Fruit fly (Drosophila melanogaster) whole organism, embryonic: ENCODE data around the gene CG9855.

Experiments used
- Ada2b ChIP-seq: fragments of 200-800 bp; sonication (Bioruptor generic); IDR thresholded peaks from 2 replicates; pipeline ENCODE4 v1.3.6; 2022; ENCODE audit warnings: missing biosample characterization, missing genetic modification characterization
- CG10565 ChIP-seq: fragments of 200-800 bp; sonication (Bioruptor generic); optimal IDR thresholded peaks from 3 replicates; lab custom pipeline; 2016; ENCODE audit warnings: missing biosample characterization, mild to moderate bottlenecking, missing genetic modification characterization
- CG10654 ChIP-seq: fragments of 200-800 bp; sonication (Bioruptor generic); optimal IDR thresholded peaks from 2 replicates; lab custom pipeline; 2016; ENCODE audit warnings: missing biosample characterization, missing genetic modification characterization
- CG11560 ChIP-seq: fragments of 200-800 bp; sonication (Bioruptor generic); IDR thresholded peaks from 3 replicates; pipeline ENCODE4 v1.3.6; 2022; ENCODE audit warnings: missing biosample characterization, missing genetic modification characterization
- CG12104 ChIP-seq: fragments of 200-800 bp; sonication (Bioruptor generic); optimal IDR thresholded peaks from 3 replicates; lab custom pipeline; 2016; ENCODE audit warnings: missing biosample characterization, missing genetic modification characterization
- CG12391 ChIP-seq: fragments of 200-800 bp; sonication (Bioruptor generic); optimal IDR thresholded peaks from 3 replicates; lab custom pipeline; 2018; ENCODE audit warnings: missing biosample characterization, mild to moderate bottlenecking, missing genetic modification characterization, moderate library complexity
- CG13296 ChIP-seq: fragments of 200-800 bp; sonication (Bioruptor generic); optimal IDR thresholded peaks from 3 replicates; lab custom pipeline; 2018; ENCODE audit warnings: missing biosample characterization, mild to moderate bottlenecking, missing genetic modification characterization
- CG14441 ChIP-seq: fragments of 200-800 bp; sonication (Bioruptor generic); IDR thresholded peaks from 2 replicates; pipeline ENCODE4 v1.3.6; 2022; ENCODE audit warnings: missing biosample characterization, missing genetic modification characterization
- CG14965 ChIP-seq: fragments of 200-800 bp; sonication (Bioruptor generic); optimal IDR thresholded peaks from 2 replicates; lab custom pipeline; 2016; ENCODE audit warnings: missing biosample characterization, missing genetic modification characterization, borderline replicate concordance
- CG16815 ChIP-seq: fragments of 200-800 bp; sonication (Bioruptor generic); optimal IDR thresholded peaks from 3 replicates; lab custom pipeline; 2017; ENCODE audit warnings: missing biosample characterization, mild to moderate bottlenecking, missing genetic modification characterization
- CG2202 ChIP-seq: fragments of 200-800 bp; sonication (Bioruptor generic); optimal IDR thresholded peaks from 2 replicates; lab custom pipeline; 2018; ENCODE audit warnings: missing biosample characterization, mild to moderate bottlenecking, missing genetic modification characterization
- CG2889 ChIP-seq: fragments of 200-800 bp; sonication (Bioruptor generic); IDR thresholded peaks from 3 replicates; pipeline ENCODE4 v1.3.6; 2022; ENCODE audit warnings: missing biosample characterization, missing genetic modification characterization
- CG30020 ChIP-seq: fragments of 200-800 bp; optimal IDR thresholded peaks from 2 replicates; lab custom pipeline; 2019; ENCODE audit warnings: missing biosample characterization, mild to moderate bottlenecking, missing genetic modification characterization, moderate library complexity
- CG32767 ChIP-seq: fragments of 200-800 bp; sonication (Bioruptor generic); IDR thresholded peaks from 2 replicates; pipeline ENCODE4 v1.3.6; 2022; ENCODE audit warnings: missing biosample characterization, missing genetic modification characterization
- CG34224 ChIP-seq: fragments of 200-800 bp; sonication (Bioruptor generic); IDR thresholded peaks from 3 replicates; pipeline ENCODE4 v1.3.6; 2022; ENCODE audit warnings: missing biosample characterization, missing genetic modification characterization; ENCODE audit not compliant: partially characterized antibody
- CG4424 ChIP-seq: fragments of 200-800 bp; sonication (Bioruptor generic); optimal IDR thresholded peaks from 3 replicates; lab custom pipeline; 2016; ENCODE audit warnings: missing biosample characterization, missing genetic modification characterization
- CG6854 ChIP-seq: fragments of 200-800 bp; sonication (Bioruptor generic); optimal IDR thresholded peaks from 3 replicates; lab custom pipeline; 2017; ENCODE audit warnings: missing biosample characterization, mild to moderate bottlenecking, missing genetic modification characterization
- CG7745 ChIP-seq: fragments of 200-800 bp; sonication (Bioruptor generic); optimal IDR thresholded peaks from 2 replicates; lab custom pipeline; 2018; ENCODE audit warnings: missing biosample characterization, mild to moderate bottlenecking, missing genetic modification characterization, moderate library complexity
- CG8281 ChIP-seq: fragments of 200-800 bp; sonication (Bioruptor generic); optimal IDR thresholded peaks from 2 replicates; lab custom pipeline; 2018; ENCODE audit warnings: missing biosample characterization, mild to moderate bottlenecking, missing genetic modification characterization, moderate library complexity
- CG8290 ChIP-seq, 3 experiments: fragments of 200-800 bp; sonication (Bioruptor generic); optimal IDR thresholded peaks; 2 replicates each; lab custom pipeline; 2016 to 2019; ENCODE audit warnings: missing biosample characterization in 3 of 3, missing genetic modification characterization in 3 of 3, mild to moderate bottlenecking in 2 of 3, moderate library complexity in 1 of 3
- CG9932 ChIP-seq: fragments of 200-800 bp; sonication (Bioruptor generic); IDR thresholded peaks from 2 replicates; pipeline ENCODE4 v1.3.6; 2022; ENCODE audit warnings: missing biosample characterization, missing genetic modification characterization
- CkIIα-i1 ChIP-seq: fragments of 200-800 bp; sonication (Bioruptor generic); IDR thresholded peaks from 2 replicates; pipeline ENCODE4 v1.3.6; 2022; ENCODE audit warnings: missing biosample characterization, missing genetic modification characterization
- Deaf1 ChIP-seq: fragments of 200-800 bp; optimal IDR thresholded peaks from 3 replicates; lab custom pipeline; 2019; ENCODE audit warnings: missing biosample characterization, mild to moderate bottlenecking, missing genetic modification characterization, moderate library complexity
- Doc3 ChIP-seq: fragments of 200-800 bp; sonication (Bioruptor generic); IDR thresholded peaks from 3 replicates; pipeline ENCODE4 v1.3.6; 2022; ENCODE audit warnings: missing biosample characterization, missing genetic modification characterization; ENCODE audit not compliant: partially characterized antibody
- Hand ChIP-seq: fragments of 200-800 bp; sonication (Bioruptor generic); optimal IDR thresholded peaks from 2 replicates; lab custom pipeline; 2017; ENCODE audit warnings: mild to moderate bottlenecking, missing biosample characterization, missing genetic modification reagents, missing genetic modification characterization
- Mad ChIP-seq: fragments of 200-800 bp; sonication (Bioruptor generic); optimal IDR thresholded peaks from 2 replicates; lab custom pipeline; 2016; ENCODE audit warnings: missing biosample characterization, missing genetic modification characterization
- Myb ChIP-seq: fragments of 200-800 bp; sonication (Bioruptor generic); optimal IDR thresholded peaks from 2 replicates; lab custom pipeline; 2016; ENCODE audit warnings: missing biosample characterization, missing genetic modification characterization
- Neu2 ChIP-seq: fragments of 200-800 bp; sonication (Bioruptor generic); optimal IDR thresholded peaks from 3 replicates; lab custom pipeline; 2016; ENCODE audit warnings: missing biosample characterization, missing genetic modification characterization, borderline replicate concordance
- Oaz ChIP-seq: fragments of 200-800 bp; sonication (Bioruptor generic); IDR thresholded peaks from 2 replicates; pipeline ENCODE4 v1.3.6; 2022; ENCODE audit warnings: missing biosample characterization, missing genetic modification characterization
- Ptx1 ChIP-seq: fragments of 200-800 bp; sonication (Bioruptor generic); IDR thresholded peaks from 2 replicates; pipeline ENCODE4 v1.3.6; 2022; ENCODE audit warnings: missing biosample characterization, missing genetic modification characterization
- Ravus ChIP-seq: fragments of 200-800 bp; sonication (Bioruptor generic); IDR thresholded peaks from 2 replicates; pipeline ENCODE4 v1.3.6; 2022; ENCODE audit warnings: missing biosample characterization, missing genetic modification characterization
- Vsx1 ChIP-seq: fragments of 200-800 bp; sonication (Bioruptor generic); optimal IDR thresholded peaks from 2 replicates; lab custom pipeline; 2017; ENCODE audit warnings: missing biosample characterization, mild to moderate bottlenecking, missing genetic modification characterization, missing genetic modification reagents
- bbx ChIP-seq: fragments of 200-800 bp; sonication (Bioruptor generic); IDR thresholded peaks from 2 replicates; pipeline ENCODE4 v1.3.6; 2022; ENCODE audit warnings: missing biosample characterization, missing genetic modification characterization; ENCODE audit not compliant: partially characterized antibody
- cad ChIP-seq: fragments of >200 bp; optimal IDR thresholded peaks from 2 replicates; lab custom pipeline; 2017; ENCODE audit warnings: missing biosample characterization, missing genetic modification characterization
- cwo ChIP-seq: fragments of 200-800 bp; sonication (Bioruptor generic); optimal IDR thresholded peaks from 3 replicates; lab custom pipeline; 2017; ENCODE audit warnings: missing biosample characterization, missing genetic modification characterization, mild to moderate bottlenecking, moderate library complexity, missing genetic modification reagents
- eyg ChIP-seq: fragments of 200-800 bp; sonication (Bioruptor generic); optimal IDR thresholded peaks from 3 replicates; lab custom pipeline; 2016; ENCODE audit warnings: missing biosample characterization, missing genetic modification characterization
- hth ChIP-seq: fragments of >200 bp; optimal IDR thresholded peaks from 2 replicates; lab custom pipeline; 2017; ENCODE audit warnings: inconsistent platforms
- ind ChIP-seq: fragments of 200-800 bp; sonication (Bioruptor generic); optimal IDR thresholded peaks from 3 replicates; lab custom pipeline; 2016; ENCODE audit warnings: missing biosample characterization, missing genetic modification characterization
- lbe ChIP-seq: fragments of 200-800 bp; sonication (Bioruptor generic); optimal IDR thresholded peaks from 2 replicates; lab custom pipeline; 2016; ENCODE audit warnings: missing biosample characterization, mild to moderate bottlenecking, missing genetic modification characterization
- mirr ChIP-seq: fragments of 200-800 bp; sonication (Bioruptor generic); optimal IDR thresholded peaks from 3 replicates; lab custom pipeline; 2018; ENCODE audit warnings: missing biosample characterization, mild to moderate bottlenecking, missing genetic modification characterization
- nerfin-1 ChIP-seq: fragments of 200-800 bp; sonication (Bioruptor generic); optimal IDR thresholded peaks from 3 replicates; lab custom pipeline; 2019; ENCODE audit warnings: missing biosample characterization, mild to moderate bottlenecking, missing genetic modification characterization, moderate library complexity
- rib ChIP-seq: fragments of 200-800 bp; sonication (Bioruptor generic); IDR thresholded peaks from 2 replicates; pipeline ENCODE4 v1.3.6; 2022; ENCODE audit warnings: missing biosample characterization, missing genetic modification characterization
- schlank ChIP-seq: fragments of 200-800 bp; sonication (Bioruptor generic); optimal IDR thresholded peaks from 2 replicates; lab custom pipeline; 2018; ENCODE audit warnings: missing biosample characterization, mild to moderate bottlenecking, missing genetic modification characterization
- so ChIP-seq: fragments of 200-800 bp; sonication (Bioruptor generic); IDR thresholded peaks from 3 replicates; pipeline ENCODE4 v1.3.6; 2022; ENCODE audit warnings: missing biosample characterization, missing genetic modification characterization
- stc ChIP-seq: fragments of 200-800 bp; sonication (Bioruptor generic); IDR thresholded peaks from 2 replicates; pipeline ENCODE4 v1.3.6; 2022; ENCODE audit warnings: missing biosample characterization, missing genetic modification characterization
- tin ChIP-seq: fragments of 200-800 bp; sonication (Bioruptor generic); optimal IDR thresholded peaks from 3 replicates; lab custom pipeline; 2016; ENCODE audit warnings: missing biosample characterization, missing genetic modification characterization
- zfh1 ChIP-seq: fragments of 200-800 bp; sonication (Bioruptor generic); IDR thresholded peaks from 3 replicates; pipeline ENCODE4 v1.3.6; 2022; ENCODE audit warnings: missing biosample characterization, missing genetic modification characterization

Gene CG9855

dm6 chr3R:4378363-4379354 lies 19.0 kb downstream of the CG9855 start, which contains the start of gene Sfxn1-3 (continued):
- peak; percentile 74 for TF ChIP-seq CG9932 (GFP tag; lab: Robert Waterston, UW)
- TF ChIP-seq CG6854 (GFP tag; lab: Kevin White, UChicago): peak; percentile 61
- peak; percentile 36 for TF ChIP-seq CG8290 (GFP tag; optimal IDR thresholded peaks at IDR 0.05; lab: Kevin White, UChicago)
- peak in 1 of 2 experiments; percentile 80 for TF ChIP-seq CG8290 (tag; optimal IDR thresholded peaks at IDR 0.05; lab: Kevin White, UChicago)
- no peak for TF ChIP-seq CG14441 (GFP tag; lab: Robert Waterston, UW)
- no peak for TF ChIP-seq lbe
- TF ChIP-seq Neu2 (GFP tag; lab: Kevin White, UChicago): no peak
- no peak for TF ChIP-seq cad (GFP tag; lab: Kevin White, UChicago)
- peak; percentile 58; the same call in 2 of the 3 replicates for TF ChIP-seq so
- TF ChIP-seq CG2202 (tag; lab: Kevin White, UChicago): no peak
- no peak for TF ChIP-seq CG10654 (GFP tag; lab: Kevin White, UChicago)
- TF ChIP-seq zfh1 (GFP tag; lab: Robert Waterston, UW): no peak; the same call in 2 of the 3 replicates
- TF ChIP-seq CG4424 (GFP tag; lab: Kevin White, UChicago): no peak
- no peak for TF ChIP-seq nerfin-1 (tag; lab: Kevin White, UChicago)
- peak; percentile 56; the same call in 2 of the 3 replicates for TF ChIP-seq CG34224 (GFP tag; lab: Robert Waterston, UW)
- TF ChIP-seq Myb (GFP tag; lab: Kevin White, UChicago): peak; percentile 33
- peak; percentile 45; the same call in 1 of the 2 replicates for TF ChIP-seq CG32767 (GFP tag; lab: Robert Waterston, UW)
- no peak for TF ChIP-seq CG30020
- TF ChIP-seq Ravus (GFP tag; lab: Robert Waterston, UW): no peak
- TF ChIP-seq tin (GFP tag; lab: Kevin White, UChicago): peak; percentile 19
- TF ChIP-seq CG12391: peak; percentile 17
- TF ChIP-seq Doc3 (GFP tag; lab: Robert Waterston, UW): peak; percentile 20; the same call in 1 of the 3 replicates
- TF ChIP-seq CG10565 (GFP tag; lab: Kevin White, UChicago): no peak
- peak; percentile 56 for TF ChIP-seq Vsx1 (GFP tag; lab: Kevin White, UChicago)
- no peak for TF ChIP-seq schlank (tag; lab: Kevin White, UChicago)
- peak; percentile 32; the same call in 1 of the 3 replicates for TF ChIP-seq CG2889
- TF ChIP-seq ind (GFP tag; lab: Kevin White, UChicago): peak; percentile 18
- TF ChIP-seq Ptx1: peak; percentile 24; the same call in 1 of the 2 replicates
- TF ChIP-seq CG13296: peak; percentile 60
- TF ChIP-seq CG14965 (GFP tag; lab: Kevin White, UChicago): no peak
- TF ChIP-seq rib (GFP tag; lab: Robert Waterston, UW): 0 out of 2 replicates have a peak, but pooled peaks have one; percentile 51
- TF ChIP-seq Hand (GFP tag; lab: Kevin White, UChicago): peak; percentile 63
- TF ChIP-seq Oaz (GFP tag; lab: Robert Waterston, UW): no peak
- TF ChIP-seq bbx: peak; percentile 65
- TF ChIP-seq CG12104: no peak
- no peak for TF ChIP-seq CG7745 (tag; lab: Kevin White, UChicago)
- peak; percentile 73 for TF ChIP-seq cwo (GFP tag; lab: Kevin White, UChicago)
- no peak for TF ChIP-seq CG11560 (tag; lab: Robert Waterston, UW)
- TF ChIP-seq Ada2b (GFP tag; lab: Robert Waterston, UW): peak; percentile 37; the same call in 1 of the 2 replicates
- TF ChIP-seq CG16815 (GFP tag; lab: Kevin White, UChicago): no peak
- TF ChIP-seq mirr (GFP tag; lab: Kevin White, UChicago): peak; percentile 85
- no peak; the same call in 1 of the 2 replicates for TF ChIP-seq CkIIα-i1 (GFP tag; lab: Robert Waterston, UW)
- peak; percentile 37 for TF ChIP-seq eyg (GFP tag; lab: Kevin White, UChicago)
- TF ChIP-seq CG8281: no peak
- TF ChIP-seq Mad (GFP tag; lab: Kevin White, UChicago): peak; percentile 13
- TF ChIP-seq hth (lab: Kevin White, UChicago): no peak
- peak; percentile 44; the same call in 1 of the 2 replicates for TF ChIP-seq stc
- TF ChIP-seq Deaf1 (tag; lab: Kevin White, UChicago): peak; percentile 81
